Worm (Caenorhabditis elegans): Measurements from ENCODE around the gene mans-2.

ce11 chrV:12011686-12012085, 26.4 kb upstream of the mans-2 start:
- no peak for TF ChIP-seq nhr-237 (tag; optimal IDR thresholded peaks at IDR 0.05)
- TF ChIP-seq fkh-8 (tag; optimal IDR thresholded peaks at IDR 0.05): no peak
- TF ChIP-seq fkh-10 (GFP tag; optimal IDR thresholded peaks at IDR 0.05): no peak
- TF ChIP-seq ztf-11 (tag; optimal IDR thresholded peaks at IDR 0.05): no peak
- no peak for TF ChIP-seq nhr-11 (tag; optimal IDR thresholded peaks at IDR 0.05)
- peak; percentile 97 for TF ChIP-seq blmp-1 (tag; optimal IDR thresholded peaks at IDR 0.05)
- no peak for TF ChIP-seq skn-1 (tag; optimal IDR thresholded peaks at IDR 0.05)
- TF ChIP-seq swsn-7 (tag; optimal IDR thresholded peaks at IDR 0.05): no peak
- TF ChIP-seq lir-3 (tag; optimal IDR thresholded peaks at IDR 0.05; ENCODE audit: poor library complexity): no peak
